Worm (Caenorhabditis elegans): ENCODE results near the gene syx-5.

DNA sequence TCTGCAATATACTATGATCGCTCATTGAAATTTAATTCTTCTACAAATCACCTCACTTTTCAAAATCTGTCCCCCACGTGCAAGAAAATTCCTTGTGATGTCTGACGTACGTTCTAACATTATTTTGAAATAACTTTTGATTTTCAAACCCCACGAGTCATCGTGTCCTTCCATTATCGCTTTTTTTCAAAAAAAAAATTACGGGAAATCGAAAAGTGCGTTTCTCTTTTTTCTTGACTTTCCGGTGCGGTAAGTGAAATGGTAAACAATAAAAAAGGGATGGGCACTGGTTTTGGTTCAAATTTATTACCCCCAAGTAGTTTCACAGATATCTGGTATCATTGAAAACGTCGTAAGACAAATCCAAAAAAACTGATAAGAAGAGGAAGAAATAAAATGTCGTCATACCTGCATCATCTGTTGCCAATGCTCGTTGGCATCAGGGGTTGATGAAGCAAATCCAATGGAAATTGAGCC is 38.9 kb downstream of the syx-5 start:
- TF ChIP-seq B0019.2 (GFP tag; conservative IDR thresholded peaks at IDR 0.05) (no peak), ZK185.1 (tag; optimal IDR thresholded peaks at IDR 0.05; ENCODE audit: poor library complexity, severe bottlenecking) (no peak), him-1 (tag; optimal IDR thresholded peaks at IDR 0.05) (no peak)
